Fruit fly (Drosophila melanogaster) whole organism, embryonic: ENCODE measurements around the gene vih.

Source experiments
- B-H2 ChIP-seq: fragments of 200-800 bp; sonication (Bioruptor generic); optimal IDR thresholded peaks from 2 replicates; lab custom pipeline; 2018; ENCODE audit warnings: missing biosample characterization, mild to moderate bottlenecking, missing genetic modification characterization
- C15 ChIP-seq: fragments of 200-800 bp; sonication (Bioruptor generic); IDR thresholded peaks from 3 replicates; pipeline ENCODE4 v1.3.6; 2022; ENCODE audit warnings: missing biosample characterization, missing genetic modification characterization
- CG11247 ChIP-seq: fragments of 200-800 bp; sonication (Bioruptor generic); IDR thresholded peaks from 2 replicates; pipeline ENCODE4 v1.3.6; 2022; ENCODE audit warnings: missing biosample characterization, missing genetic modification characterization
- CG12744 ChIP-seq: fragments of 200-800 bp; sonication (Bioruptor generic); optimal IDR thresholded peaks from 2 replicates; lab custom pipeline; 2016; ENCODE audit warnings: missing biosample characterization, missing genetic modification characterization
- CG13287 ChIP-seq: fragments of 200-800 bp; sonication (Bioruptor generic); IDR thresholded peaks from 2 replicates; pipeline ENCODE4 v1.3.6; 2022; ENCODE audit warnings: missing biosample characterization, missing genetic modification characterization; ENCODE audit not compliant: partially characterized antibody
- CG13624 ChIP-seq: fragments of 200-800 bp; sonication (Bioruptor generic); optimal IDR thresholded peaks from 2 replicates; lab custom pipeline; 2016; ENCODE audit warnings: missing biosample characterization, missing genetic modification characterization
- CG14014 ChIP-seq: fragments of 200-800 bp; sonication (Bioruptor generic); IDR thresholded peaks from 2 replicates; pipeline ENCODE4 v1.3.6; 2022; ENCODE audit warnings: missing biosample characterization, missing genetic modification characterization
- CG15479 ChIP-seq: fragments of 200-800 bp; sonication (Bioruptor generic); optimal IDR thresholded peaks from 3 replicates; lab custom pipeline; 2019; ENCODE audit warnings: missing biosample characterization, mild to moderate bottlenecking, missing genetic modification characterization, moderate library complexity
- CG1602 ChIP-seq: fragments of 200-800 bp; sonication (Bioruptor generic); optimal IDR thresholded peaks from 3 replicates; lab custom pipeline; 2016; ENCODE audit warnings: missing biosample characterization, missing genetic modification characterization
- CG17359 ChIP-seq: fragments of 200-800 bp; sonication (Bioruptor generic); optimal IDR thresholded peaks from 3 replicates; lab custom pipeline; 2018; ENCODE audit warnings: missing biosample characterization, mild to moderate bottlenecking, missing genetic modification characterization, moderate library complexity
- CG2678 ChIP-seq: fragments of 200-800 bp; sonication (Bioruptor generic); optimal IDR thresholded peaks from 3 replicates; lab custom pipeline; 2019; ENCODE audit warnings: missing biosample characterization, mild to moderate bottlenecking, missing genetic modification characterization, moderate library complexity
- CG30403 ChIP-seq: fragments of 200-800 bp; sonication (Bioruptor generic); optimal IDR thresholded peaks from 3 replicates; lab custom pipeline; 2016; ENCODE audit warnings: missing biosample characterization, missing genetic modification characterization
- CG3065 ChIP-seq: fragments of 200-800 bp; sonication (Bioruptor generic); optimal IDR thresholded peaks from 2 replicates; lab custom pipeline; 2016; ENCODE audit warnings: missing biosample characterization, missing genetic modification characterization
- CG34224 ChIP-seq: fragments of 200-800 bp; sonication (Bioruptor generic); IDR thresholded peaks from 3 replicates; pipeline ENCODE4 v1.3.6; 2022; ENCODE audit warnings: missing biosample characterization, missing genetic modification characterization; ENCODE audit not compliant: partially characterized antibody
- CG4820 ChIP-seq: fragments of 200-800 bp; sonication (Bioruptor generic); optimal IDR thresholded peaks from 3 replicates; lab custom pipeline; 2016; ENCODE audit warnings: missing biosample characterization, missing genetic modification characterization
- CG5180 ChIP-seq: fragments of 200-800 bp; sonication (Bioruptor generic); optimal IDR thresholded peaks from 3 replicates; lab custom pipeline; 2017; ENCODE audit warnings: missing biosample characterization, missing genetic modification characterization, mild to moderate bottlenecking, moderate library complexity, missing genetic modification reagents
- CG6254 ChIP-seq: fragments of 200-800 bp; sonication (Bioruptor generic); optimal IDR thresholded peaks from 3 replicates; lab custom pipeline; 2017; ENCODE audit warnings: mild to moderate bottlenecking, missing biosample characterization, missing genetic modification reagents, missing genetic modification characterization
- CG6854 ChIP-seq: fragments of 200-800 bp; sonication (Bioruptor generic); optimal IDR thresholded peaks from 3 replicates; lab custom pipeline; 2017; ENCODE audit warnings: missing biosample characterization, mild to moderate bottlenecking, missing genetic modification characterization
- CG7786 ChIP-seq: fragments of 200-800 bp; sonication (Bioruptor generic); optimal IDR thresholded peaks from 2 replicates; lab custom pipeline; 2016; ENCODE audit warnings: missing biosample characterization, missing genetic modification characterization
- CG8281 ChIP-seq: fragments of 200-800 bp; sonication (Bioruptor generic); optimal IDR thresholded peaks from 2 replicates; lab custom pipeline; 2018; ENCODE audit warnings: missing biosample characterization, mild to moderate bottlenecking, missing genetic modification characterization, moderate library complexity
- CG9817 ChIP-seq: fragments of 200-800 bp; sonication (Bioruptor generic); optimal IDR thresholded peaks from 2 replicates; lab custom pipeline; 2018; ENCODE audit warnings: missing biosample characterization, mild to moderate bottlenecking, missing genetic modification characterization, moderate library complexity
- CTCF ChIP-seq: fragments of 200-800 bp; sonication (Bioruptor generic); optimal IDR thresholded peaks from 2 replicates; lab custom pipeline; 2017; ENCODE audit warnings: missing biosample characterization, mild to moderate bottlenecking, missing genetic modification characterization, moderate library complexity
- CkIIα-i1 ChIP-seq: fragments of 200-800 bp; sonication (Bioruptor generic); IDR thresholded peaks from 2 replicates; pipeline ENCODE4 v1.3.6; 2022; ENCODE audit warnings: missing biosample characterization, missing genetic modification characterization
- Dad ChIP-seq: fragments of 200-800 bp; sonication (Bioruptor generic); optimal IDR thresholded peaks from 3 replicates; lab custom pipeline; 2016; ENCODE audit warnings: missing biosample characterization, missing genetic modification characterization
- Deaf1 ChIP-seq: fragments of 200-800 bp; optimal IDR thresholded peaks from 3 replicates; lab custom pipeline; 2019; ENCODE audit warnings: missing biosample characterization, mild to moderate bottlenecking, missing genetic modification characterization, moderate library complexity
- Dll ChIP-seq: fragments of 200-800 bp; sonication (Bioruptor generic); IDR thresholded peaks from 4 replicates; pipeline ENCODE4 v1.3.6; 2022; ENCODE audit warnings: missing biosample characterization, missing genetic modification characterization; ENCODE audit not compliant: partially characterized antibody
- Gug ChIP-seq: fragments of 200-800 bp; sonication (Bioruptor generic); IDR thresholded peaks from 4 replicates; pipeline ENCODE4 v1.3.6; 2022; ENCODE audit warnings: missing biosample characterization, missing genetic modification characterization
- Hey ChIP-seq: fragments of 200-800 bp; sonication (Bioruptor generic); optimal IDR thresholded peaks from 3 replicates; lab custom pipeline; 2018; ENCODE audit warnings: missing biosample characterization, mild to moderate bottlenecking, missing genetic modification characterization
- Hr39 ChIP-seq: fragments of >200 bp; optimal IDR thresholded peaks from 2 replicates; lab custom pipeline; 2017
- Oaz ChIP-seq: fragments of 200-800 bp; sonication (Bioruptor generic); IDR thresholded peaks from 2 replicates; pipeline ENCODE4 v1.3.6; 2022; ENCODE audit warnings: missing biosample characterization, missing genetic modification characterization
- Side ChIP-seq: fragments of 200-800 bp; sonication (Bioruptor generic); optimal IDR thresholded peaks from 2 replicates; lab custom pipeline; 2016; ENCODE audit warnings: missing biosample characterization, missing genetic modification characterization
- abd-A ChIP-seq: fragments of 200-800 bp; sonication (Bioruptor generic); optimal IDR thresholded peaks from 3 replicates; lab custom pipeline; 2019; ENCODE audit warnings: missing biosample characterization, mild to moderate bottlenecking, missing genetic modification characterization, moderate library complexity
- bcd ChIP-seq: fragments of 200-800 bp; sonication (Bioruptor generic); optimal IDR thresholded peaks from 2 replicates; lab custom pipeline; 2017; ENCODE audit warnings: missing biosample characterization, mild to moderate bottlenecking, missing genetic modification characterization
- bsh ChIP-seq, 2 experiments: fragments of 200-800 bp; sonication (Bioruptor generic); optimal IDR thresholded peaks; 2 replicates each; lab custom pipeline; 2017 to 2018; ENCODE audit warnings: mild to moderate bottlenecking in 2 of 2, missing biosample characterization in 2 of 2, missing genetic modification characterization in 2 of 2, moderate library complexity in 1 of 2
- chif ChIP-seq, 2 experiments: fragments of 200-800 bp; sonication (Bioruptor generic); optimal IDR thresholded peaks; 3 replicates each; lab custom pipeline; 2016; ENCODE audit warnings: missing biosample characterization in 2 of 2, missing genetic modification characterization in 2 of 2
- chn ChIP-seq: fragments of 200-800 bp; sonication (Bioruptor generic); optimal IDR thresholded peaks from 2 replicates; lab custom pipeline; 2016; ENCODE audit warnings: missing biosample characterization, missing genetic modification characterization
- danr ChIP-seq: fragments of 200-800 bp; sonication (Bioruptor generic); IDR thresholded peaks from 2 replicates; pipeline ENCODE4 v1.3.6; 2022; ENCODE audit warnings: missing biosample characterization, missing genetic modification characterization
- jigr1 ChIP-seq: fragments of 200-800 bp; sonication (Bioruptor generic); IDR thresholded peaks from 3 replicates; pipeline ENCODE4 v1.3.6; 2022; ENCODE audit warnings: missing biosample characterization, missing genetic modification characterization
- lmd ChIP-seq: fragments of 200-800 bp; sonication (Bioruptor generic); IDR thresholded peaks from 2 replicates; pipeline ENCODE4 v1.3.6; 2022; ENCODE audit warnings: missing biosample characterization, missing genetic modification characterization
- maf-S ChIP-seq: fragments of 200-800 bp; sonication (Bioruptor generic); optimal IDR thresholded peaks from 2 replicates; lab custom pipeline; 2016; ENCODE audit warnings: missing biosample characterization, missing genetic modification characterization
- mam ChIP-seq: fragments of 200-800 bp; sonication (Bioruptor generic); optimal IDR thresholded peaks from 3 replicates; lab custom pipeline; 2016; ENCODE audit warnings: missing biosample characterization, missing genetic modification characterization
- mld ChIP-seq: fragments of 200-800 bp; sonication (Bioruptor generic); IDR thresholded peaks from 3 replicates; pipeline ENCODE4 v1.3.6; 2022; ENCODE audit warnings: missing biosample characterization, missing genetic modification characterization; ENCODE audit not compliant: partially characterized antibody
- pho ChIP-seq: fragments of 200-800 bp; sonication (Bioruptor generic); optimal IDR thresholded peaks from 2 replicates; lab custom pipeline; 2016; ENCODE audit warnings: missing biosample characterization, missing genetic modification characterization
- ranshi ChIP-seq: fragments of 200-800 bp; sonication (Bioruptor generic); IDR thresholded peaks from 2 replicates; pipeline ENCODE4 v1.3.6; 2022; ENCODE audit warnings: missing biosample characterization, missing genetic modification characterization
- salm ChIP-seq: fragments of 200-800 bp; sonication (Bioruptor generic); optimal IDR thresholded peaks from 2 replicates; lab custom pipeline; 2018; ENCODE audit warnings: missing biosample characterization, mild to moderate bottlenecking, missing genetic modification characterization
- scrt ChIP-seq: fragments of 200-800 bp; sonication (Bioruptor generic); optimal IDR thresholded peaks from 2 replicates; lab custom pipeline; 2018; ENCODE audit warnings: missing biosample characterization, mild to moderate bottlenecking, missing genetic modification characterization, moderate library complexity
- sim ChIP-seq: fragments of 200-800 bp; sonication (Bioruptor generic); IDR thresholded peaks from 2 replicates; pipeline ENCODE4 v1.3.6; 2022; ENCODE audit warnings: missing biosample characterization, missing genetic modification characterization
- sisA ChIP-seq: fragments of 200-800 bp; sonication (Bioruptor generic); IDR thresholded peaks from 2 replicates; pipeline ENCODE4 v1.3.6; 2022; ENCODE audit warnings: missing biosample characterization, missing genetic modification characterization
- slp2 ChIP-seq: fragments of 200-800 bp; sonication (Bioruptor generic); optimal IDR thresholded peaks from 2 replicates; lab custom pipeline; 2016; ENCODE audit warnings: missing biosample characterization, missing genetic modification characterization
- sr ChIP-seq: fragments of 200-800 bp; sonication (Bioruptor generic); IDR thresholded peaks from 3 replicates; pipeline ENCODE4 v1.3.6; 2022; ENCODE audit warnings: missing biosample characterization, missing genetic modification characterization
- tup ChIP-seq: fragments of 200-800 bp; sonication (Bioruptor generic); optimal IDR thresholded peaks from 2 replicates; lab custom pipeline; 2016; ENCODE audit warnings: missing biosample characterization, mild to moderate bottlenecking, missing genetic modification characterization, moderate library complexity
- zfh1 ChIP-seq: fragments of 200-800 bp; sonication (Bioruptor generic); IDR thresholded peaks from 3 replicates; pipeline ENCODE4 v1.3.6; 2022; ENCODE audit warnings: missing biosample characterization, missing genetic modification characterization

vih gene

DNA sequence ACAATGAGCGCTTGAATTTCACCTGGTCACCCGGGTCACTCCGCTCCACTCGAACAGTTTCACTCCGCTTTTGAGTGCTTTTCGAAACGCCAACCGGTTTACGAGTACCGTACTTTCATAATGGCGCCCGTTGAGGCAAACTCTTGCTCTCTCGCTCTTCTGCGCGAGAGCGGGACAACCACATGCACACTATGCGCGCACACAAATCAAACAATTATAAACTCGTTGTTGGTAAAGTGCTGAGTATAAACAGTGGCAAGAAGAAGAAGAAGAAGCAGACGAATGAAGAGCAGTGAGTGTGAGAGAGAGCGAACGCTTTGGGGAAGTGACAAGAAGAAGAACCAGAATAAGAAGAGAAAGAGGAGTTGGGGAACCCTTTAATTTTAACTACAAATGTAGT lies 36.1 kb upstream of the vih start, which contains the start of gene eyg (continued):
- TF ChIP-seq scrt (GFP tag; lab: Kevin White, UChicago) (no peak), CG2678 (tag; lab: Kevin White, UChicago) (no peak), chn (peak; percentile 4), CG5180 (peak; percentile 61), CG6254 (GFP tag; lab: Kevin White, UChicago) (no peak), Gug (no peak), CG6854 (no peak), danr (GFP tag; lab: Robert Waterston, UW) (no peak), CG12744 (GFP tag; lab: Kevin White, UChicago) (no peak), B-H2 (GFP tag; lab: Kevin White, UChicago) (peak; percentile 69), CTCF (GFP tag; lab: Kevin White, UChicago) (no peak), slp2 (GFP tag; lab: Kevin White, UChicago) (no peak), CG14014 (no peak; the same call in 1 of the 2 replicates), Side (peak; percentile 29), CG7786 (GFP tag; lab: Kevin White, UChicago) (peak; percentile 5), ranshi (peak; percentile 12; the same call in 1 of the 2 replicates), zfh1 (0 out of 3 replicates have a peak, but pooled peaks have one; percentile 11), CG13287 (GFP tag; lab: Robert Waterston, UW) (peak; percentile 46), CkIIα-i1 (GFP tag; lab: Robert Waterston, UW) (no peak), bcd (GFP tag; lab: Kevin White, UChicago) (peak; percentile 56), Dad (GFP tag; lab: Kevin White, UChicago) (peak; percentile 35), sr (GFP tag; lab: Robert Waterston, UW) (no peak; the same call in 2 of the 3 replicates), Hey (tag; lab: Kevin White, UChicago) (no peak), CG3065 (peak; percentile 4), CG34224 (GFP tag; lab: Robert Waterston, UW) (peak; percentile 31; the same call in 1 of the 3 replicates), Oaz (GFP tag; lab: Robert Waterston, UW) (no peak), C15 (GFP tag; lab: Robert Waterston, UW) (no peak), CG8281 (tag; lab: Kevin White, UChicago) (peak; percentile 14), mam (GFP tag; lab: Kevin White, UChicago) (peak; percentile 34), salm (tag; lab: Kevin White, UChicago) (no peak), CG9817 (tag; lab: Kevin White, UChicago) (no peak), abd-A (tag; lab: Kevin White, UChicago) (no peak), tup (GFP tag; lab: Kevin White, UChicago) (no peak), CG4820 (GFP tag; lab: Kevin White, UChicago) (no peak), CG30403 (GFP tag; lab: Kevin White, UChicago) (no peak), CG17359 (tag; lab: Kevin White, UChicago) (peak; percentile 25), sim (no peak), CG15479 (GFP tag; lab: Kevin White, UChicago) (peak; percentile 18), Hr39 (lab: Kevin White, UChicago) (no peak), Deaf1 (tag; lab: Kevin White, UChicago) (no peak), sisA (no peak), pho (GFP tag; lab: Kevin White, UChicago) (peak; percentile 8), lmd (GFP tag; lab: Robert Waterston, UW) (no peak; the same call in 1 of the 2 replicates), maf-S (GFP tag; lab: Kevin White, UChicago) (no peak), chif (GFP tag; optimal IDR thresholded peaks at IDR 0.05; lab: Kevin White, UChicago) (peak in 1 of 2 experiments; percentile 33), jigr1 (GFP tag; lab: Robert Waterston, UW) (no peak), CG1602 (no peak), Dll (GFP tag; lab: Robert Waterston, UW) (0 out of 4 replicates have a peak, but pooled peaks have one; percentile 28), bsh (GFP tag; optimal IDR thresholded peaks at IDR 0.05; lab: Kevin White, UChicago) (peak in 1 of 2 experiments; percentile 55), CG13624 (GFP tag; lab: Kevin White, UChicago) (peak; percentile 4), mld (GFP tag; lab: Robert Waterston, UW) (no peak), CG11247 (GFP tag; lab: Robert Waterston, UW) (no peak)
